Worm (Caenorhabditis elegans) whole organism, midembryonic: ENCODE data around the gene acy-2.

ENCODE experiments used
- T22C8.4 ChIP-seq: fragments of 200-800 bp; sonication (Bioruptor generic); IDR thresholded peaks from 2 replicates; pipeline ENCODE4 v1.3.6; 2022; ENCODE audit warnings: missing genetic modification characterization, missing compliant biosample characterization
- cog-1 ChIP-seq: sonication (generic microtip); optimal IDR thresholded peaks from 2 replicates; lab custom pipeline; 2016; ENCODE audit warnings: missing genetic modification characterization, missing compliant biosample characterization
- flt-1 ChIP-seq: fragments of 200-800 bp; sonication (Bioruptor generic); IDR thresholded peaks from 2 replicates; pipeline ENCODE4 v1.3.6; 2022; ENCODE audit warnings: missing genetic modification characterization, missing compliant biosample characterization
- klf-2 ChIP-seq: fragments of 200-800 bp; sonication (Bioruptor generic); conservative IDR thresholded peaks from 2 replicates; pipeline ENCODE4 v1.3.6; 2022; ENCODE audit warnings: missing genetic modification reagents, missing genetic modification characterization, missing compliant biosample characterization
- med-1 ChIP-seq: sonication (generic microtip); optimal IDR thresholded peaks from 2 replicates; lab custom pipeline; 2017; ENCODE audit warnings: missing genetic modification characterization, mild to moderate bottlenecking, missing compliant biosample characterization, antibody characterized with exemption, missing genetic modification reagents; ENCODE audit not compliant: insufficient read depth
- ref-1 ChIP-seq: fragments of 200-800 bp; sonication (Bioruptor generic); conservative IDR thresholded peaks from 2 replicates; pipeline ENCODE4 v1.3.6; 2022; ENCODE audit warnings: missing genetic modification reagents, missing genetic modification characterization, missing compliant biosample characterization
- tab-1 ChIP-seq: fragments of 200-800 bp; sonication (Bioruptor generic); IDR thresholded peaks from 2 replicates; pipeline ENCODE4 v1.3.6; 2022; ENCODE audit warnings: missing genetic modification characterization, missing compliant biosample characterization
- ztf-23 ChIP-seq: fragments of 200-800 bp; sonication (Bioruptor generic); IDR thresholded peaks from 2 replicates; pipeline ENCODE4 v1.3.6; 2022; ENCODE audit warnings: missing genetic modification reagents, missing genetic modification characterization, missing compliant biosample characterization
- ztf-29 ChIP-seq: fragments of 200-800 bp; sonication (Bioruptor generic); IDR thresholded peaks from 2 replicates; pipeline ENCODE4 v1.3.6; 2022; ENCODE audit warnings: missing genetic modification reagents, missing genetic modification characterization, missing compliant biosample characterization

Gene acy-2

ce11 chrV:6015546-6016089 is 39.8 kb downstream of the acy-2 start:
- TF ChIP-seq flt-1 (GFP tag; lab: Robert Waterston, UW) (no peak), cog-1 (tag; lab: Kevin White, UChicago) (no peak), klf-2 (GFP tag; lab: Robert Waterston, UW) (no peak), T22C8.4 (GFP tag; lab: Robert Waterston, UW) (no peak), ref-1 (GFP tag; lab: Robert Waterston, UW) (no peak), med-1 (GFP tag; lab: Kevin White, UChicago) (no peak), ztf-23 (GFP tag; lab: Robert Waterston, UW) (no peak), tab-1 (GFP tag; lab: Robert Waterston, UW) (no peak)

DNA sequence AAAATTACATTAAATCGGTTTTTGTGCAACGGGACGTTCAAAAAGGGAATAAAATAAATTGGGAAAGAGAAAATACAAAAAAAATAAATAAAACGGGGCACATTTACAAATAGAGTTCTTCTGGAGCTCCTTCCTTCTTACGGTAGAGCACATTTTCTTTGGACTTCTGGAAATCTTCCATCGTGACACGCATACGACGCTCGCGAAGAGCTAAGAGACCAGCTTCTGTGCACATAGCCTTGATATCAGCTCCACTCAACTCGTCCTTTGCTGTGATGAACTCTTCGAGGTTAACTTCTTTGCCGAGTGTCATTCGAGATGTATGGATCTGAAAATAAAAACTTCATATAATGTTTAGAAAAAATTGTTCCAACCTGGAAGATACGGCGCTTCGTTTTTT is 40.3 kb downstream of the acy-2 start:
- TF ChIP-seq T22C8.4 (GFP tag; lab: Robert Waterston, UW) (no peak), flt-1 (GFP tag; lab: Robert Waterston, UW) (no peak), ztf-29 (no peak), med-1 (GFP tag; lab: Kevin White, UChicago) (no peak), cog-1 (tag; lab: Kevin White, UChicago) (no peak), ztf-23 (GFP tag; lab: Robert Waterston, UW) (no peak), tab-1 (GFP tag; lab: Robert Waterston, UW) (no peak), ref-1 (GFP tag; lab: Robert Waterston, UW) (no peak), klf-2 (GFP tag; lab: Robert Waterston, UW) (no peak)

ce11 chrV:6017630-6018029 is 41.8 kb downstream of the acy-2 start, which contains the start of the genes rpt-2 and aps-1:
Gene rpt-2 (minus strand): TSS chrV:6017669.
Gene aps-1 (plus strand): TSS chrV:6017970.
- TF ChIP-seq T22C8.4 (GFP tag; lab: Robert Waterston, UW) (no peak), cog-1 (tag; lab: Kevin White, UChicago) (peak; percentile 61)

ce11 chrV:6018944-6019450 is 43.2 kb downstream of the acy-2 start, which contains the start of gene picc-1:
Gene picc-1 (plus strand): TSS chrV:6018994.
- TF ChIP-seq tab-1 (GFP tag; lab: Robert Waterston, UW) (no peak), med-1 (GFP tag; lab: Kevin White, UChicago) (no peak), ztf-23 (GFP tag; lab: Robert Waterston, UW) (no peak), T22C8.4 (GFP tag; lab: Robert Waterston, UW) (no peak), klf-2 (GFP tag; lab: Robert Waterston, UW) (no peak), ztf-29 (no peak), flt-1 (GFP tag; lab: Robert Waterston, UW) (no peak), cog-1 (tag; lab: Kevin White, UChicago) (no peak), ref-1 (GFP tag; lab: Robert Waterston, UW) (no peak)

- TF ChIP-seq klf-2 (GFP tag; lab: Robert Waterston, UW): no peak
- TF ChIP-seq med-1 (GFP tag; lab: Kevin White, UChicago): no peak
- TF ChIP-seq tab-1 (GFP tag; lab: Robert Waterston, UW): no peak
- TF ChIP-seq T22C8.4 (GFP tag; lab: Robert Waterston, UW): no peak
- no peak for TF ChIP-seq cog-1 (tag; lab: Kevin White, UChicago)
- TF ChIP-seq ref-1 (GFP tag; lab: Robert Waterston, UW): no peak
- TF ChIP-seq flt-1 (GFP tag; lab: Robert Waterston, UW): no peak
- TF ChIP-seq ztf-23 (GFP tag; lab: Robert Waterston, UW): no peak
- TF ChIP-seq ztf-29: no peak
These were observed 46.3 kb downstream of the acy-2 start for ce11 chrV:6022076-6022475.

DNA sequence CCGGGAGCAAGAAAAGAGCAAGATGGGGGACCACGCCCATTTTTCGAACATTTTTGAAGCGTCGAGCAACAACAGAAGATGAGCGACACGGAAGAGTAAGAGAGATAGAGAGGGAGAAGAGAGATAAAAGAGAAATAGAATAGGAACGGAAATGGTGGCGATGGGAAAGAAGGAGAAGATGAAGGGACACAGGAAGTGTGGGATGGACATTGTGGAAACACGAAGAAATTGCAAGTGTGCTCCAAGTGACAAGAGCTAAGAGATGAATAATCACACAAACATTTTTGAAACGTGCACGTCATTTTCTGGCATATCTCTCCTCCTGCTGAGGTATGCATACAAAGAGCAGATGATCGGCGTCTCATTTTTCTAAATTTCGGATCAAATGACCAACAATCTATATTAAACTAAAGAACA is 54.7 kb downstream of the acy-2 start:
- TF ChIP-seq klf-2 (GFP tag; lab: Robert Waterston, UW) (no peak), med-1 (GFP tag; lab: Kevin White, UChicago) (no peak), ztf-29 (no peak), flt-1 (GFP tag; lab: Robert Waterston, UW) (0 out of 2 replicates have a peak, but pooled peaks have one; percentile 29), T22C8.4 (GFP tag; lab: Robert Waterston, UW) (no peak), ztf-23 (GFP tag; lab: Robert Waterston, UW) (no peak), cog-1 (tag; lab: Kevin White, UChicago) (peak; percentile 31), tab-1 (GFP tag; lab: Robert Waterston, UW) (no peak), ref-1 (GFP tag; lab: Robert Waterston, UW) (no peak)
